Fruit fly (Drosophila melanogaster) whole organism, adult: Measurements from ENCODE around the gene CG7101.

Source experiments
- CG11617 ChIP-seq: fragments of 200-800 bp; sonication (Bioruptor generic); optimal IDR thresholded peaks from 2 replicates; lab custom pipeline; 2017; ENCODE audit warnings: mild to moderate bottlenecking, missing biosample characterization, missing genetic modification reagents, missing genetic modification characterization
- CG12768 ChIP-seq: fragments of 200-800 bp; sonication (Bioruptor generic); optimal IDR thresholded peaks from 2 replicates; lab custom pipeline; 2017; ENCODE audit warnings: missing biosample characterization, missing genetic modification characterization, mild to moderate bottlenecking, moderate library complexity, missing genetic modification reagents
- CG14711 ChIP-seq: fragments of 200-800 bp; sonication (Bioruptor generic); optimal IDR thresholded peaks from 2 replicates; lab custom pipeline; 2018; ENCODE audit warnings: missing biosample characterization, mild to moderate bottlenecking, missing genetic modification characterization, moderate library complexity
- CG1620 ChIP-seq: fragments of 200-800 bp; sonication (Bioruptor generic); optimal IDR thresholded peaks from 2 replicates; lab custom pipeline; 2016; ENCODE audit warnings: missing biosample characterization, missing genetic modification characterization
- CG33017 ChIP-seq: fragments of 200-800 bp; sonication (Bioruptor generic); optimal IDR thresholded peaks from 2 replicates; lab custom pipeline; 2018; ENCODE audit warnings: missing biosample characterization, mild to moderate bottlenecking, missing genetic modification characterization, moderate library complexity
- CG5204 ChIP-seq: fragments of 200-800 bp; sonication (Bioruptor generic); optimal IDR thresholded peaks from 2 replicates; lab custom pipeline; 2016; ENCODE audit warnings: missing biosample characterization, missing genetic modification characterization
- CG7045 ChIP-seq: fragments of 200-800 bp; sonication (Bioruptor generic); optimal IDR thresholded peaks from 2 replicates; lab custom pipeline; 2017; ENCODE audit warnings: missing biosample characterization, mild to moderate bottlenecking, missing genetic modification characterization
- CG7101 ChIP-seq: fragments of 200-800 bp; sonication (Bioruptor generic); optimal IDR thresholded peaks from 2 replicates; lab custom pipeline; 2018; ENCODE audit warnings: missing biosample characterization, mild to moderate bottlenecking, missing genetic modification characterization, moderate library complexity
- Clk ChIP-seq: fragments of 200-800 bp; sonication (Bioruptor generic); optimal IDR thresholded peaks from 2 replicates; lab custom pipeline; 2017; ENCODE audit warnings: missing biosample characterization, missing genetic modification characterization
- Crg-1 ChIP-seq: fragments of 200-800 bp; sonication (Bioruptor generic); optimal IDR thresholded peaks from 2 replicates; lab custom pipeline; 2016; ENCODE audit warnings: missing biosample characterization, missing genetic modification characterization
- Hr96 ChIP-seq: fragments of 200-800 bp; sonication (Bioruptor generic); optimal IDR thresholded peaks from 2 replicates; lab custom pipeline; 2016; ENCODE audit warnings: missing biosample characterization, missing genetic modification characterization
- Mnt ChIP-seq: fragments of 200-800 bp; sonication (Bioruptor generic); optimal IDR thresholded peaks from 2 replicates; lab custom pipeline; 2016; ENCODE audit warnings: missing biosample characterization, mild to moderate bottlenecking, missing genetic modification characterization
- bab1 ChIP-seq: fragments of 200-800 bp; sonication (Bioruptor generic); optimal IDR thresholded peaks from 3 replicates; lab custom pipeline; 2019; ENCODE audit warnings: missing biosample characterization, mild to moderate bottlenecking, missing genetic modification characterization, moderate library complexity
- cic ChIP-seq: fragments of 200-800 bp; sonication (Bioruptor generic); optimal IDR thresholded peaks from 2 replicates; lab custom pipeline; 2017; ENCODE audit warnings: missing biosample characterization, mild to moderate bottlenecking, missing genetic modification characterization, moderate library complexity
- cnc ChIP-seq, 2 experiments: fragments of >200 bp; optimal IDR thresholded peaks; 2 replicates each; lab custom pipeline; 2017
- kay ChIP-seq: fragments of 200-800 bp; sonication (Bioruptor generic); peaks from one replicate; lab custom pipeline; 2016; ENCODE audit warnings: missing biosample characterization, missing genetic modification characterization, borderline replicate concordance
- ovo ChIP-seq: fragments of 200-800 bp; sonication (Bioruptor generic); optimal IDR thresholded peaks from 2 replicates; lab custom pipeline; 2016; ENCODE audit warnings: missing biosample characterization, missing genetic modification characterization
- pad ChIP-seq: fragments of 200-800 bp; sonication (Bioruptor generic); optimal IDR thresholded peaks from 3 replicates; lab custom pipeline; 2017; ENCODE audit warnings: missing biosample characterization, missing genetic modification characterization, mild to moderate bottlenecking, moderate library complexity, missing genetic modification reagents
- tj ChIP-seq: fragments of 200-800 bp; sonication (Bioruptor generic); optimal IDR thresholded peaks from 3 replicates; lab custom pipeline; 2017; ENCODE audit warnings: missing biosample characterization, mild to moderate bottlenecking, missing genetic modification characterization, moderate library complexity
- toe ChIP-seq: fragments of 200-800 bp; sonication (Bioruptor generic); optimal IDR thresholded peaks from 2 replicates; lab custom pipeline; 2016; ENCODE audit warnings: missing biosample characterization, missing genetic modification characterization

Gene CG7101

DNA sequence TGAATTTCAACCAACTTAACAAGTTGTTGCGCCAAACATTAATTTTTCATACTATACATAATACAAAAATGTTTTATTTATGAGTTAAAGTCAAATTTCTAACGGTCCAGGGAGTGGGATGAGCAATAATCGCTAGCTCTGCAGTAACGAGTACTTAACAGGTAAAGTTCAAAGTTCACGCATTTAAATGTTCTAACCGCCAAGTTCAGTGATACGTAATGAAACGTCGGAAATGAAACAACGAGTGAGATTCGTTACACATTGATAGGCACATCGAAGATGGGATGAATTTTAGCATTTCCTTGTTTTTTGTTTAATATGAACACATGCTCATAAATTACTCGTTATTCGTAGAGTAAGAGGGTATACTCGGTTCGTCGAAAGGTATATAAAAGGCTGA, 18.3 kb upstream of the CG7101 start:
- TF ChIP-seq CG14711 (no peak), ovo (GFP tag; lab: Kevin White, UChicago) (no peak), kay (GFP tag; lab: Kevin White, UChicago) (no peak), Mnt (GFP tag; lab: Kevin White, UChicago) (no peak), Crg-1 (GFP tag; lab: Kevin White, UChicago) (no peak), toe (GFP tag; lab: Kevin White, UChicago) (no peak), CG1620 (GFP tag; lab: Kevin White, UChicago) (no peak)

DNA sequence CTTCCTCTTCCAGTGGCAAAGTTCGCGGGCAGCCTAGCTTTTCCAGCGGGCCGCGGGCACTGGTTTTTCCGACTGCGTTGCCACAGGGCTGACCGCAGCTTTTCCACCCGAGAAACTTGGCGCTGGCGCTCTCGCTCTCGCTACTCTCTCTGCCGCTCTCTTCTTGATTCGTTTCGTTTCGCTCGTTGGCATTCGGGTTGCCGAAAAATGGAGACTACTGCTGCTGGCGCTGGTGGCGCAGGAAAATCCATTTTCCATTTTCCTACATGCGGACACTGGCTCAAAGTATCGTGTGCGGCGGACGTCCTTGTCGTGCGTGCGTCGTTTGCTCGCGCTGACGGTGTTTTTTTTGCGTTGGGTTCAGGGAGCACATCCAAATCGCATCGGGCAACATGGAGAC, 17.3 kb upstream of the CG7101 start, which contains the start of gene CG42450:
Gene CG42450 (plus strand): TSS at position 249 of the 400 bp plus-strand sequence.
- no peak for TF ChIP-seq CG33017 (tag; lab: Kevin White, UChicago)
- no peak for TF ChIP-seq cnc (optimal IDR thresholded peaks at IDR 0.05; lab: Kevin White, UChicago)
- no peak for TF ChIP-seq Mnt (GFP tag; lab: Kevin White, UChicago)
- no peak for TF ChIP-seq Clk
- TF ChIP-seq CG5204 (GFP tag; lab: Kevin White, UChicago): no peak
- TF ChIP-seq Crg-1 (GFP tag; lab: Kevin White, UChicago): no peak
- TF ChIP-seq toe (GFP tag; lab: Kevin White, UChicago): no peak

DNA sequence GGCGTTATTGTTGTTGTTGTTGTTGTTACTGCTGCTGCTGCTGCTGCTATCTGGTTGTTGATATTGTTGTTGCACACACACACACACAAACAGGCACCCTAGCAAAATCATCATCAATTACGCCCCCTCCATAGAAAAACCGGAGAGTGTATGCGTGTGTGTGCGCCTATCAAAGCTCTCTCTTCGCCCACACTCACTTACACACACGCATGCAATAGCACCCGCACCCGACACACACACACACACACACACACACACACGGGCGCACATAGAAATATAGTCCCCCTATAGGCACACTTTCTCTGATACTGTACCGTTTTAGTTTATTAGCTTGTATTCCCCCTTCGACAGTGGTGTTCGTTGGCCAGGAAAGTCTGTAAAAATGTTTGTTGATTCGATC, 16.0 kb upstream of the CG7101 start:
- TF ChIP-seq CG11617: no peak
- TF ChIP-seq pad (GFP tag; lab: Kevin White, UChicago): peak; percentile 51
- TF ChIP-seq cnc (optimal IDR thresholded peaks at IDR 0.05; lab: Kevin White, UChicago): no peak

DNA sequence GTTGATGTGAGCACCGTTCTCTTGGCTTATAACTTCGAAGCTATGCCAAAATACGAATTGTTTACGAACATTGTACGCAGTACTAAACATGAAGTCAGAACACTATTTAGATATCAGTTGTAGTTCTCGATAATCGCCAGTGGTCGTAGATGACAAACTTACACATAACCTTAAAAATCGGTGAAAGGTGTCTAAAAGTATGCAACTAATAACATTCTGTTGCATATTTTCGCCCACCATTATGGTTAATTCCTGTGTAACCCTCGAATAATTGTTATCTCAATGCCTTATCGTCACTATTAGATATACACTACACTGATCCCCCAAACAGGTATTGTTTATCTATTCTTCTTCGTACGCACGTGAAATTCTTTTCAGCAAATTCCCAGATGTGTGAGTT, 15.4 kb upstream of the CG7101 start:
- TF ChIP-seq ovo (GFP tag; lab: Kevin White, UChicago) (no peak), CG7045 (GFP tag; lab: Kevin White, UChicago) (no peak), pad (GFP tag; lab: Kevin White, UChicago) (no peak), bab1 (GFP tag; lab: Kevin White, UChicago) (no peak), CG33017 (tag; lab: Kevin White, UChicago) (no peak)

DNA sequence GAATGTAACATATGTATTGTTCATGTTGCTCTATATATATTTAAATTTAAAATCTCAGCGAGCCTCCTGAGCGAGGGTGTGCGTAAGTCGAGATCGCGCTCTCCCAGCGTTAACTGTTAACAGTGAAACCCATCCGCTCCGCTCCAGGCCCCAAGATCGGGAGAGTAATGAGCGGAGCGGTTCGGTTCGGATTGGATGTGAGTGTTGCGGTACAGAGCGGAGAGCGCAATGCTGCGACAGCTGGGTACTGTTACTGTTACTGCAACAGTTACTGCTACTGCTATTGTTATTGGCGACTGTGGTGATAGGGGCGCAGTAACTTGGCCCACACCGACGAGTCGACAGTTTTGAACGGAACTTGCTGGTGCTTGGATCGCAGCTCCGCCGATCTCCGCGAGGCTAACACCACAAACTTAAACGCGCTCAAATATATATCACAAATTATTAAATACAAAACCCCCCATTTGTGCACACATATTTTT, 2.0 kb downstream of the CG7101 start, which contains the start of gene Pvf1:
Gene Pvf1 (plus strand): TSS at position 312 of the 482 bp plus-strand sequence.
- TF ChIP-seq CG7045 (GFP tag; lab: Kevin White, UChicago) (no peak), pad (GFP tag; lab: Kevin White, UChicago) (peak; percentile 54), CG12768 (GFP tag; lab: Kevin White, UChicago) (peak; percentile 5), cic (GFP tag; lab: Kevin White, UChicago) (no peak), ovo (GFP tag; lab: Kevin White, UChicago) (peak; percentile 63), Crg-1 (GFP tag; lab: Kevin White, UChicago) (no peak), Mnt (GFP tag; lab: Kevin White, UChicago) (peak; percentile 23), CG7101 (tag; lab: Kevin White, UChicago) (peak; percentile 47), tj (GFP tag; lab: Kevin White, UChicago) (peak; percentile 18), Clk (no peak), bab1 (GFP tag; lab: Kevin White, UChicago) (peak; percentile 47), cnc (optimal IDR thresholded peaks at IDR 0.05; lab: Kevin White, UChicago) (no peak)

DNA sequence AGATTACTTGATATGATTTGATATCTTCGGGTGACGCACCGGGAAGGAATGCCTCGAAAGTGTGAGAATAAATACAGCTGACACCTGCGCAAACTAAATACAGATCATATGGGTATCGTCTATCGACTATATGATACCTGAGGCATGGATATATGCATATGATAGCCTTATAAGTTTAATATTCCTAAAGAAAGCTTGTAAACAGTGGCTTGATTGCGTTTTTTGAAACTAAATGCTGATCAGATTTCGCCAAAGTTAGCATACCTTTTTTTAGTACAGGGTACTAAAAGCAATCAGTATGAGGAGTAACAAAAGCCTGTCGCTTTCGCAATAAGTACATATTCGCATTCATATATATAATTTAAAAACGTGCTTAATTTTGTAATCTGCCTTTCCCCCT, 4.0 kb downstream of the CG7101 start:
- peak; percentile 44 for TF ChIP-seq CG14711
- TF ChIP-seq kay (GFP tag; lab: Kevin White, UChicago): no peak
- peak; percentile 45 for TF ChIP-seq CG7101 (tag; lab: Kevin White, UChicago)
- peak; percentile 19 for TF ChIP-seq bab1 (GFP tag; lab: Kevin White, UChicago)

DNA sequence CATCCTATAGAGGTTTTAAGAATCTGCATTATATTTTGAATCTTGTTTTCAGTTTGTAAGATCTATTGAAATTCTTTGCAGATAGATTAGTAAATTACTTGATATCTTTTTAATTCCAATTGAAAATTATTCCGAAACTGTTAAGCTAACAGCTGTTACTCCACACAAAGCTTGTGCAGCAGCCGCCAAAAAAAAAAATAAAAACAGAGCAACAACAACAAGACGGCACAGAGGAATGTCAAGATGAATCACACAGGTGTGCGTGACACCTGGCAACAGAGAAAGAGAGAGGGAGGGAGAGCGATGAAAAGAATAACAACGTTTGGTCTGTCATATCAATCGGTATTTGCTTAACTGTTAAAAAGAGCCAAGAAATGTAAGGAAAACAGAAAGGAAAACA, 4.6 kb downstream of the CG7101 start:
- TF ChIP-seq ovo (GFP tag; lab: Kevin White, UChicago) (no peak), CG7101 (tag; lab: Kevin White, UChicago) (peak; percentile 23)

DNA sequence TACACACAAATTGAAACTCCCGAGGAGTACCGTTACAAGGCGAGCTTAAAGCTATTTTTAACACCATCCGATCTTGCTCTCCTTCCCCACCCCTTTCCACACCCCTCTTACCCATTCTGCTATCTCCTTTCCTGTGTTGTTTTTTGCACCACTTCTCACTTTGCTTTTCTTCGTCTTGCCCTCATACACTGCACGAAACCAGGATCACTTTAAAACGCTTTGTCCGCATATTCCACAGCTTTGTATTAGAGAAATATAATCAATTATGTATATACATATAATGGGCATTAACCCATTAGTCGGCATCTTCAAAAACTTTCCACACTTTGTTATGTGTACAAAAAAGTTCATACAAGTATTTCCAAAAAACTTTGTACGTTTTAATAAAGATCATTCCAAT, 5.1 kb downstream of the CG7101 start:
- TF ChIP-seq toe (GFP tag; lab: Kevin White, UChicago) (no peak), CG5204 (GFP tag; lab: Kevin White, UChicago) (no peak), CG33017 (tag; lab: Kevin White, UChicago) (no peak), Hr96 (no peak), ovo (GFP tag; lab: Kevin White, UChicago) (peak; percentile 86), Clk (no peak), kay (GFP tag; lab: Kevin White, UChicago) (peak; percentile 79), cnc (optimal IDR thresholded peaks at IDR 0.05; lab: Kevin White, UChicago) (no peak), CG14711 (no peak), CG7101 (tag; lab: Kevin White, UChicago) (no peak), Crg-1 (GFP tag; lab: Kevin White, UChicago) (no peak), Mnt (GFP tag; lab: Kevin White, UChicago) (no peak), bab1 (GFP tag; lab: Kevin White, UChicago) (no peak), CG7045 (GFP tag; lab: Kevin White, UChicago) (no peak), CG11617 (no peak), CG1620 (GFP tag; lab: Kevin White, UChicago) (no peak), pad (GFP tag; lab: Kevin White, UChicago) (peak; percentile 43)
